Fruit fly (Drosophila melanogaster) Kc167 (cell line): ENCODE measurements around the gene Had1.

Source experiments
- Myc ChIP-seq: fragments of >200 bp; optimal IDR thresholded peaks from 2 replicates; lab custom pipeline; 2017; ENCODE audit warnings: missing external identifiers
- Sin3A ChIP-seq: fragments of >200 bp; optimal IDR thresholded peaks from 2 replicates; lab custom pipeline; 2018; ENCODE audit warnings: missing external identifiers
- h ChIP-seq: fragments of >200 bp; optimal IDR thresholded peaks from 3 replicates; lab custom pipeline; 2018; ENCODE audit warnings: missing external identifiers
- insv ChIP-seq: fragments of >200 bp; optimal IDR thresholded peaks from 3 replicates; lab custom pipeline; 2018; ENCODE audit warnings: missing external identifiers
- psq ChIP-seq: fragments of >200 bp; optimal IDR thresholded peaks from 2 replicates; lab custom pipeline; 2017; ENCODE audit warnings: missing external identifiers
- ttk ChIP-seq: sonication (Bioruptor generic); optimal IDR thresholded peaks from 2 replicates; lab custom pipeline; 2017; ENCODE audit warnings: missing external identifiers

The Had1 gene

DNA sequence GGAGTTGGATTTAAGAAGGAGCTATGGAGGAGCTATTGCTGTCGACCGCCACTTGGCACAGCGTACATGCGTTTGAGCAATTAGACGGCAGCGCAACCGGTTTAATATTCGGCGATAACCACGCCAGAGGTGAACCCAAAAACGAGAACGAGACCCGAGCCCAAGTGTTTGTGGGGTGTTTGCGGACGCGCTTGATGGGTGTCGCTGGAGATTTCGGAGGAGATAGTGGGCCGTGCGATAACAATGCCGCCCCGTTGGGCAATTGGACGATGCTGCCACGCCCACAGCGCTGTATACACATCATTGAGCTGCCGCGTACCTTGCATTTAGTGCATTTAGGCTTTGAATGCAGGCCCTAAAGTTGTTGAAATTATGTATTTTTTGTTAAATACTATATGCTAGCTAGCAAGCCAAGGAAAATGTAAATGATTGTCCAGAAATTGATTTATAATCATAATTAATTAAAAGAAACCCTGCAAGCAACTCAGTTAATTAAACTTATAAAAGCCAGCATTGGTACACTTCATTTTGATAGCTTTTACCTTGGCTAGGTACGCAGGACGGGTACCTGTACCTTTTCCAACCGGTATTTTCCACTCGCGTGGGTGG, at the start of gene Had1:
Had1 (minus strand) TSS at position 358 of the 609 bp plus-strand sequence.
- TF ChIP-seq h, result no peak
- no peak for TF ChIP-seq ttk (lab: Kevin White, UChicago)
- no peak for TF ChIP-seq Sin3A (lab: Kevin White, UChicago)
- TF ChIP-seq Myc, result no peak
- no peak for TF ChIP-seq psq (lab: Kevin White, UChicago)
- TF ChIP-seq insv, result no peak

DNA sequence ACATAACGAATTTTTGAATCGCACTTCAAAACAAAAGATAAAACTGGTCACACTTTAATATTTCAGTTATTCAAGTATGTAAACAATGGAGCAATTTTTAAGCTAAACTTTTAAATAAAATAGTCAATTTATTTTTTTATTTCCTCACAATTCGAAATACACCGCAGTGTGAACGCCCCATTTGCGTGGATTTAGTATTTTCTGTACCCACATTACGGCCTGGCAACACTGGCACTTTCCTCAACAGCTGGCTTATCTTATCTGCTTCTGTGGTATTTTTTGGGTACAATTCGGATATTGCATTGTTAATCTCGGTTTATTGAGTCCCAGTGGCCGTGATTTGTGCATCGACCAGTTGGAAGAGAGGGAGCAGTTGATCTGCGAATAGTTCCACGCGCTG, 41.6 kb upstream of the Had1 start, which contains the start of gene sl:
sl (plus strand) TSS at position 254 of the 400 bp plus-strand sequence.
- TF ChIP-seq ttk (lab: Kevin White, UChicago) (no peak), Sin3A (lab: Kevin White, UChicago) (no peak), psq (lab: Kevin White, UChicago) (no peak), Myc (no peak), insv (no peak), h (no peak)

- TF ChIP-seq h (no peak), insv (no peak), Sin3A (lab: Kevin White, UChicago) (no peak), ttk (lab: Kevin White, UChicago) (no peak), Myc (no peak), psq (lab: Kevin White, UChicago) (no peak)
Observed at dm6 chrX:16335107-16335642, 26.7 kb upstream of the Had1 start.

DNA sequence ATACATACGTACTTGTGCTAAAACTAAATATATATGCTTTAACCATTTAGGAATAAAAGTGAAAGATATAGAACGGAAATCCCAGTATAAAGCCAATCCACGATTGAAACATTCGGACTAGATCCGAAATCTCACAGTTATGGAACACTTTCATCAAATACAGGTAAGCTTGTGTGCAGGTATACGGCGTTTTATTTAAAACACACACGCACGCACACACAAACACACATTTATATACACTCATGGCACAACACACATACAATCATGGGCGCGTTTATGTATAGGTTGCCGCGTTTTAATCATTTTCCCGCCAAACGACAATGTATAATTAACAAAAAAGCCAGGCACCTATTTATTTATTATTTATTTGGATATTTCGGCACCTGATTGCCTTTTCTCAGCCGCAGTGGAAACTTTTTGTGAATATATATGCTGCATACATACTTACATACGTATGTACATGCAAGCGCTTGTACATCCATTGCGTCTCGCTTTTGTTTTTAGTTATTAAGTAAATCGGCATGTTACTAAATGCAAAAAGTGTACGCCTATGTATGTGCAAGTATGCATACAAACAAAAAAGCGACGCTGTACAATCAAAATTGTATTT, 25.9 kb upstream of the Had1 start:
- TF ChIP-seq psq (lab: Kevin White, UChicago) (no peak), h (no peak)

dm6 chrX:16333434-16334141, 25.1 kb upstream of the Had1 start, which contains the start of the genes CG9921 and Dsp1:
TSS of gene CG9921 (minus strand) at chrX:16333600.
TSS of gene Dsp1 (plus strand) at chrX:16333612.
- no peak for TF ChIP-seq ttk (lab: Kevin White, UChicago)

dm6 chrX:16332615-16333288, 24.3 kb upstream of the Had1 start:
- no peak for TF ChIP-seq psq (lab: Kevin White, UChicago)

dm6 chrX:16331562-16332233, 23.2 kb upstream of the Had1 start:
- TF ChIP-seq insv (no peak), ttk (lab: Kevin White, UChicago) (no peak), Sin3A (lab: Kevin White, UChicago) (no peak), h (no peak), psq (lab: Kevin White, UChicago) (no peak), Myc (no peak)

- TF ChIP-seq insv, result no peak
- no peak for TF ChIP-seq Sin3A (lab: Kevin White, UChicago)
- TF ChIP-seq ttk (lab: Kevin White, UChicago), result no peak
- no peak for TF ChIP-seq psq (lab: Kevin White, UChicago)
- TF ChIP-seq Myc, result no peak
- TF ChIP-seq h, result no peak
Observed at dm6 chrX:16330659-16331058, 22.2 kb upstream of the Had1 start, which contains the start of gene CG9919. TSS of gene CG9919 (minus strand) at chrX:16330759.

DNA sequence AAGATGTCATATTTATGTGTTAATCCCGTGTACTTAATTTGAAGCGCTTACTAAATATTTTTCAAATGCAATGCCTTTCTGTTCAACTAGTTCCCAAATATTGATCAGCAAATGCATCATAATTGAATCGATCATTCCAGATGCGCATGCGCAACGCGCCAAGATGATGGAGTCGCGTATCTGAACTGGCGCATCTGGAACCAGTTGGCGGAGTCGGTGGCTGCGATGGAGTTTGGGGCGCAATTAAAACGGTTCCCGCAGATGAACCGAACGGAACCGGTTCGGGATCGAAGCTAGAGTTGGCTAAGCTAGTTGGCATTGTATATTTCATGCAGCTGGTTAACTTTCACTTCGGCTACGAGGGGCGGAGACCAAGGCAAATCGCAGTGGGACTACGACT, 17.0 kb upstream of the Had1 start, which contains the start of gene CalpC:
CalpC (plus strand) TSS at position 292 of the 400 bp plus-strand sequence.
- no peak for TF ChIP-seq h
- no peak for TF ChIP-seq Myc
- TF ChIP-seq psq (lab: Kevin White, UChicago), result no peak
- TF ChIP-seq ttk (lab: Kevin White, UChicago), result no peak
- TF ChIP-seq Sin3A (lab: Kevin White, UChicago), result no peak
- TF ChIP-seq insv, result no peak

DNA sequence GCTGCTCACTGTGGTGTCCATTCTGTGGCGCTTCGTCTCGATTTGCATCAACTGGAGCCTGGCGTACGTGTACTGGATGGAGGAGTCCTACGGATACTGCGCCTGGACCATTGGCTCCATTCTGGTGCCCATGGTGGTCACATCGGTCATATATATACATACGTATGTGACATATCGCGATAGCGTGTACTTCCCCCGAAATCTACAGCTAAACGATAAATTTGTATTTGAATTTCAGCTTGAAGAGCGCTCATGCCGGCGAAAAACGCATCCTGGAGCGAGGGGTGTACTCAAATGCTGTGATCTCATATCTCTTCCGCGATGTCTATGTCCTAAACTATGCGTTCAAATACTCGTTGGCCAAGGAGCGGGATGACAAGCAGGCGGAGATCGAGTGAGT, 15.1 kb upstream of the Had1 start:
- TF ChIP-seq h, result no peak
- no peak for TF ChIP-seq Sin3A (lab: Kevin White, UChicago)
- TF ChIP-seq Myc, result no peak
- TF ChIP-seq psq (lab: Kevin White, UChicago), result no peak
- no peak for TF ChIP-seq insv
- TF ChIP-seq ttk (lab: Kevin White, UChicago), result no peak

DNA sequence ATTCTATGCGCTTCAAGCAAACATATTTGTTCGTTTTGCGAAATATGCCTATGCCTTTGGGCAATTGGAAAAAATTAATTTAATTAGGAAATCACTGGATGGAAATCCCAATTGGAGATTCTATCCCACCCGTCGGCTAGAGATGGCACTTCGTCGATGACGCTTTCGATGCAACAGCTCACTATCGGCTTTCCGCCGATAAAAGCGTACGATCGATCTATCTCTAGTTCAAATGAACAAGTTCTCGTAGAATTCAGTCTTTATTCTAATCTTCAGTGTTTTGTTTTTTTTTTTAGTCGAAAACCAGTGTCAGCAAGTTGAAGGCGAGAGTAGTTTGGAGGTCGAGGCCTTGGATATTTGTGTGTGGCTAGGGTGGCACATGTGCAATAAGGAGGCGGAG, 14.6 kb upstream of the Had1 start, which contains the start of the genes CG9917 and CG32579:
CG9917 (minus strand) TSS at position 169 of the 400 bp plus-strand sequence.
CG32579 (plus strand) TSS at position 224 of the 400 bp plus-strand sequence.
- TF ChIP-seq h (no peak), ttk (lab: Kevin White, UChicago) (no peak), insv (no peak), Sin3A (lab: Kevin White, UChicago) (no peak), psq (lab: Kevin White, UChicago) (no peak), Myc (no peak)

- no peak for TF ChIP-seq Sin3A (lab: Kevin White, UChicago)
- no peak for TF ChIP-seq psq (lab: Kevin White, UChicago)
- no peak for TF ChIP-seq insv
- TF ChIP-seq ttk (lab: Kevin White, UChicago), result no peak
- no peak for TF ChIP-seq h
- TF ChIP-seq Myc, result no peak
Observed at dm6 chrX:16321037-16321436, 12.6 kb upstream of the Had1 start.
